Fruit fly (Drosophila melanogaster): ENCODE measurements around the gene ca.
A peak's percentile ranks its signal among the peaks of the same experiment; 100 is the strongest.

ca gene

DNA sequence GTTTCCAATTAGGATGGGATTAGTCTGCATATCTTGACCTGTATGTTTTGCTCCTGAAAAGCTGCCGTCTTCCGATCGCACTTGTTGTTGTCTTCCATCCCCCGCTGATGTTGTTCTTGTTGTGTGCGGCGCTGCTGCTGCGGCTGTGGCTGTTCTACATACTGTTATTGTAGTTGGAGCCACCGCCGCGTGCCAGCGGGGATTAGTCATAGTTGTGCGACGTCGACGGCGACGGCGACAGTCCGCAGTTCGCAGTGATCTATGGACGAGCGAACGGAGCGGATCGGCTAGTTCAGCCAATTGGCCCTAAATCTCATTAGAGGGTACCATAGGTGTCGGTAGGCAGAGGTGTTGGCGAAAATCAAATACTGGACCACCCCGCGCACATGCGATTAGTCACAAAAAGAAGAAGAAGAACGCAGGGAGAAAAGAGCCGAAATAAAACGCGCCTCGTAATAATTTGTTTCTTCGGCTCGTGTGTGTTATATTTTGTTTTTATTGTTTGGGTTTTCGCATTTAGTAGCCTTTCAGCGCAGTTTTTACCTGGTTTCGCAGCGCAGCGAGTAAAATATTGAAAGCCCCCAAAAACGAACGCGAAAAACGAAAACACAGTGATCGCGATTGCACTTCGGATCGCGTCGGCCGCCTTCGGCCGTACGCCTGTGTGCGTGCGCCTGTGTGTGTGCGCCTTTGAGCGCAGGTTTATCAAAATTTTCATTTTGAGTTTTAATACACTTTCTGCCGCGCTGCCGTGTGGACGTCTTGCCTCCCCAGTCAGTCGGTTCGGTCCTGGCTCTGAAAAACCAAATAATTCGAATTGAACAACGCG, 41.1 kb upstream of the ca start, which contains the start of gene kay (continued):
- TF ChIP-seq CG8632 (GFP tag; optimal IDR thresholded peaks at IDR 0.05) (no peak), salr (GFP tag; optimal IDR thresholded peaks at IDR 0.05) (no peak), CG7368 (GFP tag; optimal IDR thresholded peaks at IDR 0.05) (no peak), lz (GFP tag; optimal IDR thresholded peaks at IDR 0.05) (no peak), esn (GFP tag; optimal IDR thresholded peaks at IDR 0.05) (no peak), OdsH (GFP tag; optimal IDR thresholded peaks at IDR 0.05) (no peak), Eip75B (GFP tag; optimal IDR thresholded peaks at IDR 0.05) (no peak), CG3032 (tag; optimal IDR thresholded peaks at IDR 0.05) (no peak), Hr4 (GFP tag; optimal IDR thresholded peaks at IDR 0.05) (no peak), CG11294 (GFP tag; IDR thresholded peaks at IDR 0.05) (no peak), Eip78C (GFP tag) (peak; percentile 54), Smox (GFP tag; optimal IDR thresholded peaks at IDR 0.05) (no peak), topi (GFP tag; optimal IDR thresholded peaks at IDR 0.05) (no peak), CG9139 (GFP tag; optimal IDR thresholded peaks at IDR 0.05) (no peak), CG6792 (GFP tag; optimal IDR thresholded peaks at IDR 0.05) (no peak), CG6276 (GFP tag; optimal IDR thresholded peaks at IDR 0.05) (no peak), ss (GFP tag; optimal IDR thresholded peaks at IDR 0.05) (peak in 1 of 2 experiments; percentile 31), CG4318 (GFP tag; optimal IDR thresholded peaks at IDR 0.05) (no peak), Blimp-1 (GFP tag; optimal IDR thresholded peaks at IDR 0.05) (no peak), CG8319 (GFP tag; optimal IDR thresholded peaks at IDR 0.05) (no peak), fkh (GFP tag; optimal IDR thresholded peaks at IDR 0.05) (no peak), Lpt (GFP tag; optimal IDR thresholded peaks at IDR 0.05) (no peak), svp (GFP tag) (peak; percentile 48), pdm3 (GFP tag; optimal IDR thresholded peaks at IDR 0.05) (no peak)

DNA sequence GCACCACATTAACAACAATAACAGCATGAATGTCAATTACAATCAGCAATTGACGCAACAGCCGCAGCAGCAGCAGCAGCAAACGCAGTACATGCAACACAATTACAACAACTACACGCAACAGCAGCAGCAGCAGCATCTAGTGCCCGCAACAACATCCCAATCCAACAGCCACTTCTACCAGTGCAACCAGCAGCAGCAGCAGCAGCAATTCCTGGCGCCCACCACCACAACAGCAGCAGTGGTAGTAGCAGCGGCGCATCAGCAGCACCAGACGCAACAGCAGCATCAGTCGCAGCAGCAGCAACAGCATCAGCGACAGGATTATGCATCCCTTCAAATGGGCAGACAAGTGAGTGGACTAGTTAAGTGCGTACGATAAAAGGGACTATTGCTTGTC, 39.4 kb upstream of the ca start:
- TF ChIP-seq CG3919 (GFP tag; optimal IDR thresholded peaks at IDR 0.05) (peak; percentile 9), dsx (GFP tag; optimal IDR thresholded peaks at IDR 0.05; ENCODE audit: poor library complexity, severe bottlenecking) (no peak)

- TF ChIP-seq CG6163 (GFP tag; IDR thresholded peaks at IDR 0.05), result 0 out of 3 replicates have a peak, but pooled peaks have one; percentile 6
- TF ChIP-seq Hr38 (GFP tag; optimal IDR thresholded peaks at IDR 0.05), result no peak
Measured at dm6 chr3R:29770930-29771329, 35.7 kb upstream of the ca start.

- TF ChIP-seq CG15336 (GFP tag; IDR thresholded peaks at IDR 0.05) (peak; percentile 18; the same call in 1 of the 2 replicates), Ets21C (GFP tag; optimal IDR thresholded peaks at IDR 0.05) (no peak), vri (GFP tag; optimal IDR thresholded peaks at IDR 0.05) (peak; percentile 67), fkh (GFP tag; optimal IDR thresholded peaks at IDR 0.05) (peak; percentile 97), dsx (GFP tag; optimal IDR thresholded peaks at IDR 0.05; ENCODE audit: poor library complexity, severe bottlenecking) (peak; percentile 17), CG16779 (tag; optimal IDR thresholded peaks at IDR 0.05) (peak; percentile 25), CG8119 (GFP tag; IDR thresholded peaks at IDR 0.05) (peak; percentile 27; the same call in 1 of the 3 replicates), Eip75B (GFP tag; optimal IDR thresholded peaks at IDR 0.05) (no peak), CG11902 (GFP tag; optimal IDR thresholded peaks at IDR 0.05) (no peak), ss (GFP tag; optimal IDR thresholded peaks at IDR 0.05) (peak in 1 of 2 experiments; percentile 46), pdm3 (GFP tag; optimal IDR thresholded peaks at IDR 0.05) (no peak), CG11294 (GFP tag; IDR thresholded peaks at IDR 0.05) (no peak), Sox14 (GFP tag; optimal IDR thresholded peaks at IDR 0.05) (no peak), CG10631 (GFP tag; optimal IDR thresholded peaks at IDR 0.05) (no peak), eg (GFP tag; IDR thresholded peaks at IDR 0.05) (peak; percentile 44; the same call in 1 of the 3 replicates)
Measured at dm6 chr3R:29771645-29772089, 34.9 kb upstream of the ca start.
